Worm (Caenorhabditis elegans) whole organism, L3 larva: ENCODE data around the gene fask-1.

Source experiments
- ZK546.5 ChIP-seq: sonication (generic microtip); optimal IDR thresholded peaks from 2 replicates; lab custom pipeline; 2017; ENCODE audit warnings: missing biosample characterization, missing genetic modification characterization
- aly-2 ChIP-seq: fragments of 150-350 bp; optimal IDR thresholded peaks from 2 replicates; lab custom pipeline; 2014; ENCODE audit warnings: missing biosample characterization, missing genetic modification characterization
- ama-1 ChIP-seq: fragments of 150-350 bp; optimal IDR thresholded peaks from 2 replicates; lab custom pipeline; 2018
- ceh-16 ChIP-seq: sonication (generic microtip); optimal IDR thresholded peaks from 2 replicates; lab custom pipeline; 2017; ENCODE audit warnings: missing biosample characterization, missing genetic modification characterization
- ceh-28 ChIP-seq: fragments of 150-350 bp; optimal IDR thresholded peaks from 2 replicates; lab custom pipeline; 2014; ENCODE audit warnings: missing biosample characterization, missing genetic modification reagents, missing genetic modification characterization
- ceh-82 ChIP-seq: fragments of 150-350 bp; optimal IDR thresholded peaks from 2 replicates; lab custom pipeline; 2014; ENCODE audit warnings: missing biosample characterization, missing genetic modification characterization
- ceh-9 ChIP-seq: sonication (generic microtip); optimal IDR thresholded peaks from 2 replicates; lab custom pipeline; 2018; ENCODE audit warnings: missing biosample characterization, missing genetic modification characterization
- daf-12 ChIP-seq: fragments of 150-350 bp; optimal IDR thresholded peaks from 2 replicates; lab custom pipeline; 2014; ENCODE audit warnings: missing biosample characterization, missing genetic modification reagents, missing genetic modification characterization
- egl-27 ChIP-seq: sonication (generic microtip); optimal IDR thresholded peaks from 4 replicates; lab custom pipeline; 2017; ENCODE audit warnings: missing biosample characterization, missing genetic modification reagents, missing genetic modification characterization
- egl-5 ChIP-seq: fragments of 150-350 bp; optimal IDR thresholded peaks from 2 replicates; lab custom pipeline; 2017; ENCODE audit warnings: missing biosample characterization, missing genetic modification reagents, missing genetic modification characterization, inconsistent platforms
- elt-1 ChIP-seq: fragments of 150-350 bp; optimal IDR thresholded peaks from 2 replicates; lab custom pipeline; 2014; ENCODE audit warnings: missing biosample characterization, missing genetic modification characterization
- elt-2 ChIP-seq: sonication (generic microtip); optimal IDR thresholded peaks from 2 replicates; lab custom pipeline; 2016; ENCODE audit warnings: missing genetic modification reagents, mild to moderate bottlenecking, missing genetic modification characterization, missing compliant biosample characterization
- elt-3 ChIP-seq, 3 experiments: fragments of 150-350 bp in 1 of 3; sonication (generic microtip) in 2 of 3; optimal IDR thresholded peaks; 2 replicates in 2 of 3; 4 replicates in 1 of 3; lab custom pipeline; 2014 to 2017; ENCODE audit warnings: missing biosample characterization in 3 of 3, missing genetic modification characterization in 3 of 3
- eor-1 ChIP-seq, 2 experiments: fragments of 150-350 bp; optimal IDR thresholded peaks; 2 replicates each; lab custom pipeline; 2014 to 2018; ENCODE audit warnings: missing biosample characterization in 2 of 2, missing genetic modification characterization in 2 of 2
- fos-1 ChIP-seq: fragments of 150-350 bp; optimal IDR thresholded peaks from 2 replicates; lab custom pipeline; 2014; ENCODE audit warnings: missing biosample characterization, missing genetic modification characterization
- hmg-11 ChIP-seq: sonication (generic microtip); optimal IDR thresholded peaks from 2 replicates; lab custom pipeline; 2016; ENCODE audit warnings: missing genetic modification characterization, missing compliant biosample characterization
- jun-1 ChIP-seq: fragments of 150-350 bp; optimal IDR thresholded peaks from 2 replicates; lab custom pipeline; 2014; ENCODE audit warnings: missing biosample characterization, missing genetic modification reagents, missing genetic modification characterization
- lsy-12 ChIP-seq: sonication (generic microtip); optimal IDR thresholded peaks from 2 replicates; lab custom pipeline; 2016; ENCODE audit warnings: mild to moderate bottlenecking, missing genetic modification characterization, missing compliant biosample characterization
- mdl-1 ChIP-seq: fragments of 150-350 bp; optimal IDR thresholded peaks from 2 replicates; lab custom pipeline; 2014; ENCODE audit warnings: missing biosample characterization, missing genetic modification characterization
- mml-1 ChIP-seq: fragments of 150-350 bp; sonication (generic microtip); optimal IDR thresholded peaks from 3 replicates; lab custom pipeline; 2014; ENCODE audit warnings: missing biosample characterization, missing genetic modification characterization
- nfya-1 ChIP-seq: sonication (generic microtip); optimal IDR thresholded peaks from 2 replicates; lab custom pipeline; 2017; ENCODE audit warnings: missing genetic modification characterization, mild to moderate bottlenecking, missing compliant biosample characterization, antibody characterized with exemption, moderate library complexity; ENCODE audit not compliant: insufficient read depth
- nhr-23 ChIP-seq: fragments of 150-350 bp; optimal IDR thresholded peaks from 2 replicates; lab custom pipeline; 2014; ENCODE audit warnings: missing biosample characterization, missing genetic modification reagents, missing genetic modification characterization
- nhr-25 ChIP-seq: sonication (generic microtip); optimal IDR thresholded peaks from 2 replicates; lab custom pipeline; 2017; ENCODE audit warnings: missing biosample characterization, missing genetic modification characterization
- nhr-43 ChIP-seq: sonication (generic microtip); optimal IDR thresholded peaks from 2 replicates; lab custom pipeline; 2016; ENCODE audit warnings: mild to moderate bottlenecking, missing genetic modification characterization, missing compliant biosample characterization; ENCODE audit not compliant: poor library complexity, severe bottlenecking
- nhr-67 ChIP-seq: fragments of 150-350 bp; optimal IDR thresholded peaks from 2 replicates; lab custom pipeline; 2014; ENCODE audit warnings: missing biosample characterization, missing genetic modification characterization
- nhr-76 ChIP-seq: fragments of 150-350 bp; sonication (generic microtip); optimal IDR thresholded peaks from 5 replicates; lab custom pipeline; 2014; ENCODE audit warnings: missing biosample characterization, missing genetic modification characterization
- nhr-77 ChIP-seq: fragments of 150-350 bp; optimal IDR thresholded peaks from 2 replicates; lab custom pipeline; 2014; ENCODE audit warnings: missing biosample characterization, missing genetic modification characterization
- pha-4 ChIP-seq: fragments of 150-350 bp; optimal IDR thresholded peaks from 2 replicates; lab custom pipeline; 2014; ENCODE audit warnings: missing biosample characterization, missing genetic modification reagents, missing genetic modification characterization
- pqm-1 ChIP-seq: fragments of 150-350 bp; optimal IDR thresholded peaks from 2 replicates; lab custom pipeline; 2017; ENCODE audit warnings: missing biosample characterization, missing genetic modification characterization, inconsistent platforms
- sea-2 ChIP-seq: fragments of 150-350 bp; sonication (generic microtip); optimal IDR thresholded peaks from 4 replicates; lab custom pipeline; 2014; ENCODE audit warnings: missing biosample characterization, missing genetic modification reagents, missing genetic modification characterization
- tbx-2 ChIP-seq: sonication (generic microtip); optimal IDR thresholded peaks from 2 replicates; lab custom pipeline; 2016; ENCODE audit warnings: mild to moderate bottlenecking, missing genetic modification characterization, missing compliant biosample characterization
- unc-39 ChIP-seq: sonication (generic microtip); optimal IDR thresholded peaks from 4 replicates; lab custom pipeline; 2017; ENCODE audit warnings: missing biosample characterization, missing genetic modification characterization
- unc-62 ChIP-seq: fragments of 150-350 bp; sonication (generic microtip); optimal IDR thresholded peaks from 4 replicates; lab custom pipeline; 2014; ENCODE audit warnings: missing biosample characterization, missing genetic modification reagents, missing genetic modification characterization
- zag-1 ChIP-seq: fragments of 150-350 bp; optimal IDR thresholded peaks from 2 replicates; lab custom pipeline; 2014; ENCODE audit warnings: missing biosample characterization, missing genetic modification characterization
- ztf-4 ChIP-seq: fragments of 150-350 bp; optimal IDR thresholded peaks from 2 replicates; lab custom pipeline; 2014; ENCODE audit warnings: missing biosample characterization, missing genetic modification characterization

Gene fask-1

ce11 chrIV:13104900-13105299, 4.4 kb downstream of the fask-1 start, which contains the start of gene rde-11:
rde-11 (plus strand) TSS chrIV:13105200.
- TF ChIP-seq elt-1 (tag; lab: Kevin White, UChicago) (no peak), nhr-67 (no peak), hmg-11 (tag; lab: Kevin White, UChicago) (no peak), nfya-1 (tag; lab: Kevin White, UChicago) (no peak), mdl-1 (no peak), elt-2 (tag; lab: Kevin White, UChicago) (no peak), pha-4 (tag; lab: Kevin White, UChicago) (no peak)

- TF ChIP-seq pha-4 (tag; lab: Kevin White, UChicago) (no peak), eor-1 (tag; optimal IDR thresholded peaks at IDR 0.05; lab: Kevin White, UChicago) (no peak), elt-3 (tag; optimal IDR thresholded peaks at IDR 0.05; lab: Kevin White, UChicago) (no peak), elt-1 (tag; lab: Kevin White, UChicago) (no peak), ama-1 (lab: Kevin White, UChicago) (no peak), zag-1 (tag; lab: Kevin White, UChicago) (no peak), hmg-11 (tag; lab: Kevin White, UChicago) (no peak), ceh-16 (tag; lab: Kevin White, UChicago) (no peak), pqm-1 (tag; lab: Kevin White, UChicago) (no peak), ZK546.5 (tag; lab: Kevin White, UChicago) (no peak), unc-39 (tag; lab: Kevin White, UChicago) (no peak)
- TF ChIP-seq, all 47 proteins: peak for 0
Observed at ce11 chrIV:13107359-13107758, 6.8 kb downstream of the fask-1 start, which contains the start of gene B0564.2. B0564.2 (plus strand) TSS chrIV:13107659.

- TF ChIP-seq mdl-1: no peak
- TF ChIP-seq nhr-76 (tag; lab: Kevin White, UChicago): no peak
- no peak for TF ChIP-seq pha-4 (tag; lab: Kevin White, UChicago)
- TF ChIP-seq aly-2 (tag; lab: Kevin White, UChicago): no peak
- TF ChIP-seq elt-1 (tag; lab: Kevin White, UChicago): no peak
- no peak for TF ChIP-seq zag-1 (tag; lab: Kevin White, UChicago)
- TF ChIP-seq tbx-2 (tag; lab: Kevin White, UChicago): no peak
- no peak for TF ChIP-seq unc-62 (GFP tag; lab: Kevin White, UChicago)
- TF ChIP-seq ama-1 (lab: Kevin White, UChicago): no peak
- TF ChIP-seq jun-1: no peak
- no peak for TF ChIP-seq mml-1 (tag; lab: Kevin White, UChicago)
- no peak for TF ChIP-seq daf-12
- TF ChIP-seq lsy-12 (tag; lab: Kevin White, UChicago): no peak
- no peak for TF ChIP-seq egl-5
- no peak for TF ChIP-seq fos-1 (tag; lab: Kevin White, UChicago)
Observed at ce11 chrIV:13108430-13108829, 7.9 kb downstream of the fask-1 start.

ce11 chrIV:13109751-13110150, 9.2 kb downstream of the fask-1 start, which contains the start of gene best-1:
best-1 (minus strand) TSS chrIV:13109779.
- TF ChIP-seq ceh-82 (no peak), ZK546.5 (tag; lab: Kevin White, UChicago) (no peak), aly-2 (tag; lab: Kevin White, UChicago) (no peak), sea-2 (no peak), egl-5 (peak; percentile 57), unc-62 (GFP tag; lab: Kevin White, UChicago) (no peak), mdl-1 (peak; percentile 14), ceh-9 (tag; lab: Kevin White, UChicago) (no peak), nhr-76 (tag; lab: Kevin White, UChicago) (no peak), nhr-23 (tag; lab: Kevin White, UChicago) (peak; percentile 1), mml-1 (tag; lab: Kevin White, UChicago) (no peak), eor-1 (tag; optimal IDR thresholded peaks at IDR 0.05; lab: Kevin White, UChicago) (no peak), ceh-28 (no peak), hmg-11 (tag; lab: Kevin White, UChicago) (no peak)

ce11 chrIV:13110876-13111275, 10.4 kb downstream of the fask-1 start:
- TF ChIP-seq egl-5 (no peak), egl-27 (tag; lab: Kevin White, UChicago) (no peak), ztf-4 (tag; lab: Kevin White, UChicago) (no peak), nhr-25 (peak; percentile 6), daf-12 (no peak), nhr-77 (tag; lab: Kevin White, UChicago) (no peak), elt-1 (tag; lab: Kevin White, UChicago) (no peak), nhr-43 (no peak)
